Fruit fly (Drosophila melanogaster) whole organism: ENCODE results near the gene CG13445.

Experiments used
- CG8478 ChIP-seq: fragments of >200 bp; optimal IDR thresholded peaks from 2 replicates; lab custom pipeline; 2018; ENCODE audit warnings: inconsistent platforms
- pan ChIP-seq: fragments of >200 bp; optimal IDR thresholded peaks from 2 replicates; lab custom pipeline; 2017

DNA sequence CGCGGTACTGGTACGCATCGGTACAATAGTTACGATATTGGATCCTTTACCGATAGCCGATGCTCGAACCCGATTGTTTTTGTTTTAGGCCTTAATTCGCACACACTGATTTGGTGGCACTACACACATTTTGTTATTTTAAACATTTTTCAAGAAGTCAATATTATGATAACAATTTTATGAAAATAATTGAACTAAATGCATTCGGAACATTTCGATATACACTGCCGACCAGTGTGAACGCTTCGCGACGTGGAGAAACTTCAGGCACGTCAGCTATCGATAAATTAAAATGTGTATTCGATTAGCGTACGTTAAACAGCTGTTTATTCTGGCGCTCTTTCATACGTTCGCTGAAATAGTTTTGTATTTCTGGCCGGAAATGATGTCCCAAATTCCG lies 22.9 kb downstream of the CG13445 start, which contains the start of gene CG12713:
- TF ChIP-seq pan (lab: Kevin White, UChicago) = no peak
- TF ChIP-seq CG8478 (lab: Kevin White, UChicago) = no peak
